Worm (Caenorhabditis elegans) whole organism, L1 larva: ENCODE results near the gene F08F3.8.

Experiments
- aly-2 ChIP-seq: fragments of 150-350 bp; optimal IDR thresholded peaks from 2 replicates; lab custom pipeline; 2014; ENCODE audit warnings: missing biosample characterization, missing genetic modification characterization
- blmp-1 ChIP-seq: fragments of 150-350 bp; optimal IDR thresholded peaks from 2 replicates; lab custom pipeline; 2014; ENCODE audit warnings: missing biosample characterization, missing genetic modification characterization
- elt-2 ChIP-seq: sonication (generic microtip); optimal IDR thresholded peaks from 2 replicates; lab custom pipeline; 2016; ENCODE audit warnings: missing genetic modification characterization, mild to moderate bottlenecking, inconsistent platforms, missing compliant biosample characterization, missing genetic modification reagents
- lin-14 ChIP-seq: fragments of 200-800 bp; sonication (Bioruptor generic); optimal IDR thresholded peaks from 2 replicates; lab custom pipeline; 2018; ENCODE audit warnings: mild to moderate bottlenecking, missing genetic modification characterization, moderate library complexity, missing compliant biosample characterization
- lin-35 ChIP-seq, 2 experiments: fragments of 150-350 bp; optimal IDR thresholded peaks; 2 replicates each; lab custom pipeline; 2014; ENCODE audit warnings: missing biosample characterization in 2 of 2, missing genetic modification characterization in 2 of 2, missing genetic modification reagents in 2 of 2
- nhr-71 ChIP-seq: sonication (generic microtip); optimal IDR thresholded peaks from 2 replicates; lab custom pipeline; 2016; ENCODE audit warnings: mild to moderate bottlenecking, missing genetic modification characterization, moderate library complexity, missing compliant biosample characterization
- pqm-1 ChIP-seq: sonication (generic microtip); optimal IDR thresholded peaks from 3 replicates; lab custom pipeline; 2017; ENCODE audit warnings: missing biosample characterization, missing genetic modification characterization
- skn-1 ChIP-seq: fragments of 150-350 bp; optimal IDR thresholded peaks from 2 replicates; lab custom pipeline; 2014; ENCODE audit warnings: missing biosample characterization, missing genetic modification characterization
- tlp-1 ChIP-seq: fragments of 150-350 bp; optimal IDR thresholded peaks from 2 replicates; lab custom pipeline; 2014; ENCODE audit warnings: missing biosample characterization, missing genetic modification characterization
- xbp-1 ChIP-seq: sonication (generic microtip); optimal IDR thresholded peaks from 2 replicates; lab custom pipeline; 2016; ENCODE audit warnings: missing genetic modification characterization, missing compliant biosample characterization
- ztf-11 ChIP-seq, 2 experiments: sonication (generic microtip); optimal IDR thresholded peaks; 2 replicates each; lab custom pipeline; 2016 to 2017; ENCODE audit warnings: missing genetic modification characterization in 2 of 2, missing biosample characterization in 1 of 2, missing compliant biosample characterization in 1 of 2

The F08F3.8 gene

DNA sequence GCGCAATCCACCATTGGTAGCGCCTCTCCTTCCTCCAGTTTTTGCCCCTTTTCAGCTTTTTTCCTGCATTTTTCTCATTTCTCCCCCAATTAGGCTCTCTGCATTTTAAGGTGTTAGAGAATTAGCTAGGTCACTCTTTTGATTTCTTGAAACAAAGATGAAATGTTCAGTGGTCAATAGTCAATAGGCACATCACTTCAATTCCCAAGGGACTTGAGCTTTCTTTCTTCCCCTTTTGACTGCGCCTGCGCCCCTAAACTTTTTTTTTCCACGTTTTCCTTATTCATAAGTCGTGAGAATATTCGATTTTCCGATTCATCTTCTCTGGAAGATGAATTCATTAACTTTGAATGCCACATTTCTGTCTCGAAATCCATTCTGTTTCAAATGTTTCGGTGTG is 28.5 kb downstream of the F08F3.8 start:
- TF ChIP-seq lin-14 (GFP tag; lab: Kevin White, UChicago), result peak; percentile 3
- no peak for TF ChIP-seq aly-2

DNA sequence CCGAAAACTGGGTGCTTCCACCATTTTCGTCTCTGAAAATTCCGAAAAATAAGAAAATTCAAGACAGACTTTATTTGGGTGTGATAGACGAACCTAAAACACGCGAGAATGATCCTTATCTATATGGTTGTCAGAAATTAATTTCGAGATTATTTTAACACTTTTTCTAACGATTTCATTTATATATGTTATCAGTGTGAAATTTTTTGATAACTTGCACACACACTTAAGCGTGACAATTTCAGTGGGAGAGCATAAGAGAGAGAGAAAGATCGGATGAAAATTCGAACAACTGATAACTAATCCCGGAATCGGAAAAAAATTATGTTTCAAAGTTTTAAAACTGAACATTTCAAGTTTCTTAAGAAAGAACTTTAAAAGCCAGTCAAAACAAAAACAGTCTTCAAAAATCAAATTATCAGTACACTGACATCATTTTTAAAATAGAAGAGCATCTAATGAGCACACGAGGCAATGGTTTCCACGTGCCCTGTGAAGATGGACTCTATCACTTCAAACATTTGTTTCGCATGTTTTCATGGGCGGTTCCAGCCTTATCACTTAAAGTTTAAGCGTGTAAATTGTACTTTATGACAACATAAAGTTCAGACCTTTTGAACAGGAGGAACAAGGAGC is 39.3 kb downstream of the F08F3.8 start, which contains the start of gene C35A11.4:
C35A11.4 (minus strand) TSS at position 156 of the 636 bp plus-strand sequence.
- TF ChIP-seq tlp-1, result peak; percentile 56
- TF ChIP-seq ztf-11 (tag; optimal IDR thresholded peaks at IDR 0.05; lab: Kevin White, UChicago), result no peak
- TF ChIP-seq lin-35 (GFP tag; optimal IDR thresholded peaks at IDR 0.05; lab: Kevin White, UChicago), result peak in 1 of 2 experiments; percentile 23
- TF ChIP-seq elt-2 (tag; lab: Kevin White, UChicago), result peak; percentile 97
- TF ChIP-seq pqm-1 (tag; lab: Kevin White, UChicago), result peak; percentile 27
- peak; percentile 9 for TF ChIP-seq nhr-71 (tag; lab: Kevin White, UChicago)

DNA sequence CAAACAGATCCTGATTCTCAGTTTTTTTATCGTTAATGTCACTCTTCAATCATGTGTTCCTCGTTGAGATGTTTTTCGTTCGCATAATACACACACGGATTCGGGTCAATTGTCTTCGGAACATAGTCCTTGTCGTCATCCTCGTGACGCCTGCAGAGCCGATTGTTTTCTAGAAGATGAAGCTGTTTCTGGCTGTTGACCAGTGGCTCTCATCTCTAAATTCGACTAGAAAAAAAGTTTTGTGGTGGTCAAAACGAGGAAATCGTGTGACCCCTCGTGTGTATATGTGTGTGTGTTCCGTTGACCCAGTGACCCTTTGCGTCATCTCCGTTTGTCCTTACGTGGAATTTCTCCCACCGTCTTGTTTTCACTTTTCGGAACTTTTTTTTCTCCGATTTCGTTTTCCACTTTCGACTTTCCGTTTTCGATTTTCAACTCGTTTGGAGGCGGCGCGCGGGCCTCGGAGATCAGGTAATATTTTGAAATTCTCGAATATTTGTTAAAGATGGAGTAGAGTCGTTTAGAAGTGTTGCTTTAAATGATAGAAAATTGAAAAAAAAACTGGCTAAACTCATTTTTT is 46.4 kb downstream of the F08F3.8 start, which contains the start of gene C35A11.2:
C35A11.2 (plus strand) TSS at position 386 of the 580 bp plus-strand sequence.
- TF ChIP-seq skn-1 (tag; lab: Kevin White, UChicago) (no peak), xbp-1 (tag; lab: Kevin White, UChicago) (no peak), blmp-1 (tag; lab: Kevin White, UChicago) (peak; percentile 96)
